Fruit fly (Drosophila melanogaster): ENCODE data around the gene Gbs-76A.

DNA sequence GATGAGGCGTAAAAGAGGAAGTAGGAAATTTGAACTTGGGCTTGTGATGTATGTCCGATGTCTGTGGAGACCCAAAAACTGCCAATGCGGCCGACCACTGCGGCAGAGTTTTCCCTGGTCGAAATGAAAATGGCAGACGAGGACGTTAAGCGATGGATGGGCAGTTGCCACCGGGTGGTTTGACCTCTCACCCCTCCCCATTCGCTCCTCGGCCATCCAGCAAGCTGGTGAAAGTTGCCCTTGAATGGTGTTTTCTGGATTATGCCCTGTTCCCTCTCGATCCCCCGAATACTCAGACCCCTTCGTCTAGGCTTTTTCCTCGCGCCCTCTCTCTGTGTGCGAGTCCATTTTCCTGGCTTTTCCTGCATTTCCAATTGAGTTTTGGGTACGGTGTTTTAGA lies 61.0 kb downstream of the Gbs-76A start:
- TF ChIP-seq usp (GFP tag; optimal IDR thresholded peaks at IDR 0.05) (no peak), rgr (GFP tag; optimal IDR thresholded peaks at IDR 0.05) (no peak), h (GFP tag; optimal IDR thresholded peaks at IDR 0.05) (no peak), CG9705 (GFP tag; optimal IDR thresholded peaks at IDR 0.05) (no peak), jim (GFP tag; optimal IDR thresholded peaks at IDR 0.05) (no peak), dl (GFP tag; optimal IDR thresholded peaks at IDR 0.05; ENCODE audit: insufficient read depth in 1 of 2, partially characterized antibody in 2 of 2) (no peak)
